Fruit fly (Drosophila melanogaster) whole organism, embryonic: ENCODE results near the gene amrt.

ENCODE experiments used
- Aef1 ChIP-seq: fragments of 200-800 bp; sonication (Bioruptor generic); IDR thresholded peaks from 3 replicates; pipeline ENCODE4 v1.3.6; 2022; ENCODE audit warnings: missing biosample characterization, missing genetic modification characterization
- Bteb2 ChIP-seq: fragments of 200-800 bp; sonication (Bioruptor generic); optimal IDR thresholded peaks from 2 replicates; lab custom pipeline; 2016; ENCODE audit warnings: missing biosample characterization, missing genetic modification characterization
- CG1024 ChIP-seq: fragments of 200-800 bp; sonication (Bioruptor generic); IDR thresholded peaks from 2 replicates; pipeline ENCODE4 v1.3.6; 2022; ENCODE audit warnings: missing biosample characterization, missing genetic modification characterization
- CG10267 ChIP-seq: fragments of 200-800 bp; sonication (Bioruptor generic); optimal IDR thresholded peaks from 2 replicates; lab custom pipeline; 2018; ENCODE audit warnings: missing biosample characterization, mild to moderate bottlenecking, missing genetic modification characterization, moderate library complexity
- CG11093 ChIP-seq: fragments of 200-800 bp; sonication (Bioruptor generic); IDR thresholded peaks from 3 replicates; pipeline ENCODE4 v1.3.6; 2022; ENCODE audit warnings: missing biosample characterization, missing genetic modification characterization
- CG11695 ChIP-seq: fragments of 200-800 bp; sonication (Bioruptor generic); IDR thresholded peaks from 3 replicates; pipeline ENCODE4 v1.3.6; 2022; ENCODE audit warnings: missing biosample characterization, missing genetic modification characterization
- CG17328 ChIP-seq: fragments of 200-800 bp; sonication (Bioruptor generic); IDR thresholded peaks from 2 replicates; pipeline ENCODE4 v1.3.6; 2022; ENCODE audit warnings: missing biosample characterization, missing genetic modification characterization
- CG17568 ChIP-seq: fragments of 200-800 bp; sonication (Bioruptor generic); optimal IDR thresholded peaks from 2 replicates; lab custom pipeline; 2018; ENCODE audit warnings: missing biosample characterization, mild to moderate bottlenecking, missing genetic modification characterization, moderate library complexity
- CG18764 ChIP-seq: fragments of 200-800 bp; sonication (Bioruptor generic); optimal IDR thresholded peaks from 3 replicates; lab custom pipeline; 2016; ENCODE audit warnings: missing biosample characterization, missing genetic modification characterization
- CG2116 ChIP-seq: fragments of 200-800 bp; sonication (Bioruptor generic); optimal IDR thresholded peaks from 3 replicates; lab custom pipeline; 2018; ENCODE audit warnings: missing biosample characterization, mild to moderate bottlenecking, missing genetic modification characterization
- CG2678 ChIP-seq: fragments of 200-800 bp; sonication (Bioruptor generic); optimal IDR thresholded peaks from 3 replicates; lab custom pipeline; 2019; ENCODE audit warnings: missing biosample characterization, mild to moderate bottlenecking, missing genetic modification characterization, moderate library complexity
- CG31365 ChIP-seq: fragments of 200-800 bp; sonication (Bioruptor generic); optimal IDR thresholded peaks from 2 replicates; lab custom pipeline; 2018; ENCODE audit warnings: missing biosample characterization, mild to moderate bottlenecking, missing genetic modification characterization
- CG32772 ChIP-seq: fragments of 200-800 bp; sonication (Bioruptor generic); IDR thresholded peaks from 2 replicates; pipeline ENCODE4 v1.3.6; 2022; ENCODE audit warnings: missing biosample characterization, missing genetic modification characterization
- CG4617 ChIP-seq: fragments of 200-800 bp; sonication (Bioruptor generic); optimal IDR thresholded peaks from 3 replicates; lab custom pipeline; 2016; ENCODE audit warnings: missing biosample characterization, missing genetic modification characterization, borderline replicate concordance
- CG4707 ChIP-seq: fragments of 200-800 bp; sonication (Bioruptor generic); optimal IDR thresholded peaks from 2 replicates; lab custom pipeline; 2018; ENCODE audit warnings: missing biosample characterization, mild to moderate bottlenecking, missing genetic modification characterization, moderate library complexity
- CG4820 ChIP-seq: fragments of 200-800 bp; sonication (Bioruptor generic); optimal IDR thresholded peaks from 3 replicates; lab custom pipeline; 2016; ENCODE audit warnings: missing biosample characterization, missing genetic modification characterization
- CG5953 ChIP-seq: fragments of 200-800 bp; sonication (Bioruptor generic); IDR thresholded peaks from 2 replicates; pipeline ENCODE4 v1.3.6; 2022; ENCODE audit warnings: missing biosample characterization, missing genetic modification characterization
- CG6175 ChIP-seq: fragments of 200-800 bp; sonication (Bioruptor generic); IDR thresholded peaks from 3 replicates; pipeline ENCODE4 v1.3.6; 2022; ENCODE audit warnings: missing biosample characterization, missing genetic modification characterization
- CG8388 ChIP-seq: fragments of 200-800 bp; sonication (Bioruptor generic); optimal IDR thresholded peaks from 2 replicates; lab custom pipeline; 2019; ENCODE audit warnings: missing biosample characterization, mild to moderate bottlenecking, missing genetic modification characterization, moderate library complexity
- CG9932 ChIP-seq: fragments of 200-800 bp; sonication (Bioruptor generic); IDR thresholded peaks from 2 replicates; pipeline ENCODE4 v1.3.6; 2022; ENCODE audit warnings: missing biosample characterization, missing genetic modification characterization
- Dbx ChIP-seq: fragments of 200-800 bp; sonication (Bioruptor generic); IDR thresholded peaks from 3 replicates; pipeline ENCODE4 v1.3.6; 2022; ENCODE audit warnings: missing biosample characterization, missing genetic modification characterization
- Fer2 ChIP-seq: fragments of 200-800 bp; sonication (Bioruptor generic); optimal IDR thresholded peaks from 2 replicates; lab custom pipeline; 2018; ENCODE audit warnings: missing biosample characterization, mild to moderate bottlenecking, missing genetic modification characterization, moderate library complexity
- Hey ChIP-seq: fragments of 200-800 bp; sonication (Bioruptor generic); optimal IDR thresholded peaks from 3 replicates; lab custom pipeline; 2018; ENCODE audit warnings: missing biosample characterization, mild to moderate bottlenecking, missing genetic modification characterization
- HmgD ChIP-seq: fragments of 200-800 bp; sonication (Bioruptor generic); optimal IDR thresholded peaks from 3 replicates; lab custom pipeline; 2016; ENCODE audit warnings: missing biosample characterization, missing genetic modification characterization
- Oaz ChIP-seq: fragments of 200-800 bp; sonication (Bioruptor generic); IDR thresholded peaks from 2 replicates; pipeline ENCODE4 v1.3.6; 2022; ENCODE audit warnings: missing biosample characterization, missing genetic modification characterization
- Optix ChIP-seq: fragments of 200-800 bp; sonication (Bioruptor generic); IDR thresholded peaks from 3 replicates; pipeline ENCODE4 v1.3.6; 2022; ENCODE audit warnings: missing biosample characterization, missing genetic modification characterization
- Ptx1 ChIP-seq: fragments of 200-800 bp; sonication (Bioruptor generic); IDR thresholded peaks from 2 replicates; pipeline ENCODE4 v1.3.6; 2022; ENCODE audit warnings: missing biosample characterization, missing genetic modification characterization
- Taf1 ChIP-seq: fragments of 200-800 bp; sonication (Bioruptor generic); IDR thresholded peaks from 2 replicates; pipeline ENCODE4 v1.3.6; 2022; ENCODE audit warnings: missing biosample characterization, missing genetic modification characterization
- Trl ChIP-seq, 3 experiments: fragments of >200 bp in 2 of 3; fragments of 200-800 bp in 1 of 3; sonication (Bioruptor generic) in 1 of 3; optimal IDR thresholded peaks; 2 replicates in 1 of 3; 3 replicates in 2 of 3; lab custom pipeline; 2016 to 2017; ENCODE audit warnings: missing biosample characterization in 1 of 3, missing genetic modification characterization in 1 of 3
- abd-A ChIP-seq: fragments of 200-800 bp; sonication (Bioruptor generic); optimal IDR thresholded peaks from 3 replicates; lab custom pipeline; 2019; ENCODE audit warnings: missing biosample characterization, mild to moderate bottlenecking, missing genetic modification characterization, moderate library complexity
- ara ChIP-seq: fragments of 200-800 bp; sonication (Bioruptor generic); IDR thresholded peaks from 2 replicates; pipeline ENCODE4 v1.3.6; 2022; ENCODE audit warnings: missing biosample characterization, missing genetic modification characterization
- bab2 ChIP-seq: fragments of 200-800 bp; sonication (Bioruptor generic); optimal IDR thresholded peaks from 2 replicates; lab custom pipeline; 2016; ENCODE audit warnings: missing biosample characterization, missing genetic modification characterization
- bcd ChIP-seq: fragments of 200-800 bp; sonication (Bioruptor generic); optimal IDR thresholded peaks from 2 replicates; lab custom pipeline; 2017; ENCODE audit warnings: missing biosample characterization, mild to moderate bottlenecking, missing genetic modification characterization
- caup ChIP-seq: fragments of 200-800 bp; sonication (Bioruptor generic); optimal IDR thresholded peaks from 3 replicates; lab custom pipeline; 2017; ENCODE audit warnings: missing biosample characterization, mild to moderate bottlenecking, missing genetic modification characterization, moderate library complexity; ENCODE audit not compliant: severe bottlenecking
- chif ChIP-seq, 2 experiments: fragments of 200-800 bp; sonication (Bioruptor generic); optimal IDR thresholded peaks; 3 replicates each; lab custom pipeline; 2016; ENCODE audit warnings: missing biosample characterization in 2 of 2, missing genetic modification characterization in 2 of 2
- dpn ChIP-seq, 2 experiments: fragments of 200-800 bp; sonication (Bioruptor generic); optimal IDR thresholded peaks; 3 replicates each; lab custom pipeline; 2016; ENCODE audit warnings: missing biosample characterization in 2 of 2, missing genetic modification characterization in 2 of 2
- dysf ChIP-seq: fragments of 200-800 bp; sonication (Bioruptor generic); IDR thresholded peaks from 3 replicates; pipeline ENCODE4 v1.3.6; 2022; ENCODE audit warnings: missing biosample characterization, missing genetic modification characterization
- gfzf ChIP-seq: fragments of 200-800 bp; sonication (Bioruptor generic); optimal IDR thresholded peaks from 2 replicates; lab custom pipeline; 2016; ENCODE audit warnings: missing biosample characterization, mild to moderate bottlenecking, missing genetic modification characterization, moderate library complexity
- hkb ChIP-seq, 2 experiments: fragments of 200-800 bp in 1 of 2; fragments of >200 bp in 1 of 2; sonication (Bioruptor generic) in 1 of 2; IDR thresholded peaks in 1 of 2; optimal IDR thresholded peaks in 1 of 2; 2 replicates each; pipeline versions ENCODE4 v1.3.6 to Lab custom; 2017 to 2022; ENCODE audit warnings: missing biosample characterization in 1 of 2, missing genetic modification characterization in 1 of 2
- kay ChIP-seq: fragments of 200-800 bp; sonication (Bioruptor generic); optimal IDR thresholded peaks from 2 replicates; lab custom pipeline; 2016; ENCODE audit warnings: missing biosample characterization, missing genetic modification characterization
- ken ChIP-seq: fragments of 200-800 bp; sonication (Bioruptor generic); IDR thresholded peaks from 3 replicates; pipeline ENCODE4 v1.3.6; 2022; ENCODE audit warnings: missing biosample characterization, missing genetic modification characterization
- oc ChIP-seq: fragments of 200-800 bp; sonication (Bioruptor generic); optimal IDR thresholded peaks from 2 replicates; lab custom pipeline; 2018; ENCODE audit warnings: missing biosample characterization, mild to moderate bottlenecking, missing genetic modification characterization, moderate library complexity
- pan ChIP-seq, 4 experiments: fragments of >200 bp in 3 of 4; fragments of 200-800 bp in 1 of 4; sonication (Bioruptor generic) in 1 of 4; optimal IDR thresholded peaks in 3 of 4; IDR thresholded peaks in 1 of 4; 2 replicates each; pipeline versions ENCODE4 v1.3.6 to Lab custom; 2017 to 2022; ENCODE audit warnings: missing biosample characterization in 2 of 4, missing genetic modification characterization in 2 of 4, mixed read lengths in 1 of 4
- sqz ChIP-seq: fragments of 200-800 bp; sonication (Bioruptor generic); optimal IDR thresholded peaks from 3 replicates; lab custom pipeline; 2018; ENCODE audit warnings: missing biosample characterization, mild to moderate bottlenecking, missing genetic modification characterization
- ttk ChIP-seq: fragments of 200-800 bp; sonication (Bioruptor generic); IDR thresholded peaks from 2 replicates; pipeline ENCODE4 v2.1.2; 2022; ENCODE audit warnings: missing biosample characterization, missing genetic modification characterization
- twi ChIP-seq: fragments of 200-800 bp; optimal IDR thresholded peaks from 2 replicates; lab custom pipeline; 2019; ENCODE audit warnings: missing biosample characterization, mild to moderate bottlenecking, missing genetic modification characterization, moderate library complexity
- yki ChIP-seq: fragments of >200 bp; optimal IDR thresholded peaks from 3 replicates; lab custom pipeline; 2018
- z ChIP-seq: fragments of 200-800 bp; sonication (Bioruptor generic); IDR thresholded peaks from 3 replicates; pipeline ENCODE4 v1.3.6; 2022; ENCODE audit warnings: missing biosample characterization, missing genetic modification characterization

The amrt gene

dm6 chrX:13764397-13765119, 17.7 kb upstream of the amrt start (continued):
- TF ChIP-seq CG11695 (GFP tag; lab: Robert Waterston, UW) (peak; percentile 57; the same call in 1 of the 3 replicates), CG8388 (GFP tag; lab: Kevin White, UChicago) (peak; percentile 54), ara (peak; percentile 62), CG17328 (GFP tag; lab: Robert Waterston, UW) (peak; percentile 61), pan (optimal IDR thresholded peaks at IDR 0.05; lab: Kevin White, UChicago) (no peak), pan (GFP tag; optimal IDR thresholded peaks at IDR 0.05 in 1 of 2, IDR thresholded peaks at IDR 0.05 in 1 of 2) (peak in 1 of 2 experiments; percentile 56), Fer2 (tag; lab: Kevin White, UChicago) (no peak), Aef1 (GFP tag; lab: Robert Waterston, UW) (peak; percentile 37; the same call in 2 of the 3 replicates), CG31365 (no peak), abd-A (tag; lab: Kevin White, UChicago) (no peak), Ptx1 (GFP tag; lab: Robert Waterston, UW) (peak; percentile 67), bab2 (GFP tag; lab: Kevin White, UChicago) (no peak), ttk (GFP tag; lab: Robert Waterston, UW) (peak; percentile 57), CG32772 (peak; percentile 40), CG10267 (tag; lab: Kevin White, UChicago) (peak; percentile 28), Dbx (0 out of 3 replicates have a peak, but pooled peaks have one; percentile 15), oc (tag; lab: Kevin White, UChicago) (peak; percentile 36), CG18764 (no peak), dysf (GFP tag; lab: Robert Waterston, UW) (peak; percentile 61; the same call in 2 of the 3 replicates), gfzf (GFP tag; lab: Kevin White, UChicago) (no peak), Hey (tag; lab: Kevin White, UChicago) (no peak), CG5953 (GFP tag; lab: Robert Waterston, UW) (no peak), dpn (GFP tag; optimal IDR thresholded peaks at IDR 0.05; lab: Kevin White, UChicago) (peak in 1 of 2 experiments; percentile 55), yki (lab: Kevin White, UChicago) (no peak), CG4617 (GFP tag; lab: Kevin White, UChicago) (no peak), HmgD (GFP tag; lab: Kevin White, UChicago) (no peak), caup (GFP tag; lab: Kevin White, UChicago) (peak; percentile 41), CG2678 (tag; lab: Kevin White, UChicago) (peak; percentile 63), CG17568 (GFP tag; lab: Kevin White, UChicago) (no peak), CG6175 (GFP tag; lab: Robert Waterston, UW) (no peak), sqz (GFP tag; lab: Kevin White, UChicago) (peak; percentile 11), Oaz (GFP tag; lab: Robert Waterston, UW) (peak; percentile 46; the same call in 1 of the 2 replicates), z (GFP tag; lab: Robert Waterston, UW) (no peak), twi (tag; lab: Kevin White, UChicago) (peak; percentile 58), Taf1 (GFP tag; lab: Robert Waterston, UW) (peak; percentile 27; the same call in 1 of the 2 replicates), Bteb2 (no peak), ken (GFP tag; lab: Robert Waterston, UW) (0 out of 3 replicates have a peak, but pooled peaks have one; percentile 45), CG9932 (GFP tag; lab: Robert Waterston, UW) (no peak), CG2116 (GFP tag; lab: Kevin White, UChicago) (peak; percentile 11), hkb (optimal IDR thresholded peaks at IDR 0.05; lab: Kevin White, UChicago) (no peak), hkb (GFP tag; IDR thresholded peaks at IDR 0.05; lab: Robert Waterston, UW) (peak; percentile 73; the same call in 1 of the 2 replicates), CG4707 (GFP tag; lab: Kevin White, UChicago) (peak; percentile 37), bcd (GFP tag; lab: Kevin White, UChicago) (peak; percentile 13), Trl (optimal IDR thresholded peaks at IDR 0.05; lab: Kevin White, UChicago) (no peak), Trl (GFP tag; optimal IDR thresholded peaks at IDR 0.05; lab: Kevin White, UChicago) (peak; percentile 5), CG11093 (GFP tag; lab: Robert Waterston, UW) (peak; percentile 50; the same call in 1 of the 3 replicates), CG4820 (GFP tag; lab: Kevin White, UChicago) (peak; percentile 34), Optix (peak; percentile 61; the same call in 2 of the 3 replicates), CG1024 (GFP tag; lab: Robert Waterston, UW) (no peak), chif (GFP tag; optimal IDR thresholded peaks at IDR 0.05; lab: Kevin White, UChicago) (peak in 1 of 2 experiments; percentile 1), kay (no peak)
